Worm (Caenorhabditis elegans) whole organism, L3 larva: ENCODE measurements around the gene nhr-202.

ENCODE experiments used
- ZK546.5 ChIP-seq: sonication (generic microtip); optimal IDR thresholded peaks from 2 replicates; lab custom pipeline; 2017; ENCODE audit warnings: missing biosample characterization, missing genetic modification characterization
- aly-2 ChIP-seq: fragments of 150-350 bp; optimal IDR thresholded peaks from 2 replicates; lab custom pipeline; 2014; ENCODE audit warnings: missing biosample characterization, missing genetic modification characterization
- ama-1 ChIP-seq: fragments of 150-350 bp; optimal IDR thresholded peaks from 2 replicates; lab custom pipeline; 2018
- ceh-82 ChIP-seq: fragments of 150-350 bp; optimal IDR thresholded peaks from 2 replicates; lab custom pipeline; 2014; ENCODE audit warnings: missing biosample characterization, missing genetic modification characterization
- ceh-9 ChIP-seq: sonication (generic microtip); optimal IDR thresholded peaks from 2 replicates; lab custom pipeline; 2018; ENCODE audit warnings: missing biosample characterization, missing genetic modification characterization
- daf-12 ChIP-seq: fragments of 150-350 bp; optimal IDR thresholded peaks from 2 replicates; lab custom pipeline; 2014; ENCODE audit warnings: missing biosample characterization, missing genetic modification reagents, missing genetic modification characterization
- egl-5 ChIP-seq: fragments of 150-350 bp; optimal IDR thresholded peaks from 2 replicates; lab custom pipeline; 2017; ENCODE audit warnings: missing biosample characterization, missing genetic modification reagents, missing genetic modification characterization, inconsistent platforms
- elt-2 ChIP-seq: sonication (generic microtip); optimal IDR thresholded peaks from 2 replicates; lab custom pipeline; 2016; ENCODE audit warnings: missing genetic modification reagents, mild to moderate bottlenecking, missing genetic modification characterization, missing compliant biosample characterization
- elt-3 ChIP-seq, 3 experiments: fragments of 150-350 bp in 1 of 3; sonication (generic microtip) in 2 of 3; optimal IDR thresholded peaks; 2 replicates in 2 of 3; 4 replicates in 1 of 3; lab custom pipeline; 2014 to 2017; ENCODE audit warnings: missing biosample characterization in 3 of 3, missing genetic modification characterization in 3 of 3
- fkh-10 ChIP-seq: sonication (generic microtip); optimal IDR thresholded peaks from 2 replicates; lab custom pipeline; 2017; ENCODE audit warnings: missing biosample characterization, missing genetic modification reagents, missing genetic modification characterization
- fkh-2 ChIP-seq: fragments of 150-350 bp; optimal IDR thresholded peaks from 2 replicates; lab custom pipeline; 2014; ENCODE audit warnings: missing biosample characterization, missing genetic modification reagents, missing genetic modification characterization
- hmg-11 ChIP-seq: sonication (generic microtip); optimal IDR thresholded peaks from 2 replicates; lab custom pipeline; 2016; ENCODE audit warnings: missing genetic modification characterization, missing compliant biosample characterization
- jun-1 ChIP-seq: fragments of 150-350 bp; optimal IDR thresholded peaks from 2 replicates; lab custom pipeline; 2014; ENCODE audit warnings: missing biosample characterization, missing genetic modification reagents, missing genetic modification characterization
- lin-15B ChIP-seq: fragments of 150-350 bp; optimal IDR thresholded peaks from 2 replicates; lab custom pipeline; 2014; ENCODE audit warnings: missing biosample characterization, missing genetic modification characterization
- lin-39 ChIP-seq: fragments of 150-350 bp; optimal IDR thresholded peaks from 2 replicates; lab custom pipeline; 2018; ENCODE audit warnings: missing biosample characterization, missing genetic modification reagents, missing genetic modification characterization
- mml-1 ChIP-seq: fragments of 150-350 bp; sonication (generic microtip); optimal IDR thresholded peaks from 3 replicates; lab custom pipeline; 2014; ENCODE audit warnings: missing biosample characterization, missing genetic modification characterization
- nfya-1 ChIP-seq: sonication (generic microtip); optimal IDR thresholded peaks from 2 replicates; lab custom pipeline; 2017; ENCODE audit warnings: missing genetic modification characterization, mild to moderate bottlenecking, missing compliant biosample characterization, antibody characterized with exemption, moderate library complexity; ENCODE audit not compliant: insufficient read depth
- nhr-23 ChIP-seq: fragments of 150-350 bp; optimal IDR thresholded peaks from 2 replicates; lab custom pipeline; 2014; ENCODE audit warnings: missing biosample characterization, missing genetic modification reagents, missing genetic modification characterization
- nhr-237 ChIP-seq: fragments of 150-350 bp; optimal IDR thresholded peaks from 2 replicates; lab custom pipeline; 2014; ENCODE audit warnings: missing biosample characterization, missing genetic modification characterization
- nhr-25 ChIP-seq: sonication (generic microtip); optimal IDR thresholded peaks from 2 replicates; lab custom pipeline; 2017; ENCODE audit warnings: missing biosample characterization, missing genetic modification characterization
- nhr-28 ChIP-seq: fragments of 150-350 bp; optimal IDR thresholded peaks from 2 replicates; lab custom pipeline; 2014; ENCODE audit warnings: missing biosample characterization, missing genetic modification characterization
- pha-4 ChIP-seq: fragments of 150-350 bp; optimal IDR thresholded peaks from 2 replicates; lab custom pipeline; 2014; ENCODE audit warnings: missing biosample characterization, missing genetic modification reagents, missing genetic modification characterization
- pqm-1 ChIP-seq: fragments of 150-350 bp; optimal IDR thresholded peaks from 2 replicates; lab custom pipeline; 2017; ENCODE audit warnings: missing biosample characterization, missing genetic modification characterization, inconsistent platforms
- snpc-4 ChIP-seq: fragments of 150-350 bp; optimal IDR thresholded peaks from 2 replicates; lab custom pipeline; 2014; ENCODE audit warnings: missing biosample characterization, missing genetic modification characterization
- tbx-2 ChIP-seq: sonication (generic microtip); optimal IDR thresholded peaks from 2 replicates; lab custom pipeline; 2016; ENCODE audit warnings: mild to moderate bottlenecking, missing genetic modification characterization, missing compliant biosample characterization
- unc-39 ChIP-seq: sonication (generic microtip); optimal IDR thresholded peaks from 4 replicates; lab custom pipeline; 2017; ENCODE audit warnings: missing biosample characterization, missing genetic modification characterization
- unc-62 ChIP-seq: fragments of 150-350 bp; sonication (generic microtip); optimal IDR thresholded peaks from 4 replicates; lab custom pipeline; 2014; ENCODE audit warnings: missing biosample characterization, missing genetic modification reagents, missing genetic modification characterization
- zag-1 ChIP-seq: fragments of 150-350 bp; optimal IDR thresholded peaks from 2 replicates; lab custom pipeline; 2014; ENCODE audit warnings: missing biosample characterization, missing genetic modification characterization
- ztf-11 ChIP-seq: fragments of 150-350 bp; optimal IDR thresholded peaks from 2 replicates; lab custom pipeline; 2014; ENCODE audit warnings: missing biosample characterization, missing genetic modification characterization
- ztf-4 ChIP-seq: fragments of 150-350 bp; optimal IDR thresholded peaks from 2 replicates; lab custom pipeline; 2014; ENCODE audit warnings: missing biosample characterization, missing genetic modification characterization

Gene nhr-202

ce11 chrV:462263-462662, at the start of gene nhr-202:
TSS of gene nhr-202 (plus strand) at chrV:462588.
- TF ChIP-seq ztf-11 (tag; lab: Kevin White, UChicago) (no peak), pha-4 (peak; percentile 33), nhr-23 (tag; lab: Kevin White, UChicago) (peak; percentile 38), pqm-1 (tag; lab: Kevin White, UChicago) (peak; percentile 62), egl-5 (tag; lab: Kevin White, UChicago) (no peak), fkh-2 (tag; lab: Kevin White, UChicago) (no peak), lin-39 (tag; lab: Kevin White, UChicago) (no peak), unc-39 (tag; lab: Kevin White, UChicago) (no peak), elt-2 (tag; lab: Kevin White, UChicago) (peak; percentile 72), snpc-4 (tag; lab: Kevin White, UChicago) (no peak)

- no peak for TF ChIP-seq ceh-9 (tag; lab: Kevin White, UChicago)
- no peak for TF ChIP-seq snpc-4 (tag; lab: Kevin White, UChicago)
- no peak for TF ChIP-seq nhr-25 (tag; lab: Kevin White, UChicago)
- TF ChIP-seq ceh-82: no peak
These were observed 49.6 kb upstream of the nhr-202 start for ce11 chrV:412820-413219.

DNA sequence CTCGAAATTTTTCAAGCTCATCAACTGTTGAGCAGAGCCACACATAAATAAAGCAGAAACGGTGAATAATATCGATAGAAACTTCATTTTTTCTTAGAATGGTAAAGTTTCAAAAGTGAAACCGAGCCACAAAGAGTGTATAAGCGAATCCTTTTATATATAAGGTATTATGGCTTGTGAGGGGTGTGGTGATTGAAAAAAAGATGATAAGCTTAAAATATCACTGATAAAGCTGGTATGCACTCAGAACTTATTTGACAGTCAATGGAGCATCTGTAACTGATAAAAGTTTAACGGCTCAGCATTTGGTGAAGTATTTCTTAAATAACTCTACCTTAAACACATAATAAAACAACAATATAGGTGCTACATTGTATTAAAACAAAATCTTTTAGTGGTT, 47.8 kb upstream of the nhr-202 start, which contains the start of gene dod-19:
dod-19 (minus strand) TSS at position 130 of the 400 bp plus-strand sequence.
- no peak for TF ChIP-seq pha-4
- no peak for TF ChIP-seq egl-5 (tag; lab: Kevin White, UChicago)
- TF ChIP-seq fkh-2 (tag; lab: Kevin White, UChicago): no peak
- TF ChIP-seq fkh-10 (GFP tag; lab: Kevin White, UChicago): no peak
- no peak for TF ChIP-seq aly-2 (tag; lab: Kevin White, UChicago)
- TF ChIP-seq ama-1 (lab: Kevin White, UChicago): no peak
- TF ChIP-seq elt-3 (tag; optimal IDR thresholded peaks at IDR 0.05; lab: Kevin White, UChicago): no peak
- TF ChIP-seq lin-15B (tag; lab: Kevin White, UChicago): no peak
- TF ChIP-seq unc-62 (GFP tag; lab: Kevin White, UChicago): no peak
- TF ChIP-seq ZK546.5 (tag; lab: Kevin White, UChicago): no peak
- no peak for TF ChIP-seq nhr-28 (tag; lab: Kevin White, UChicago)
- no peak for TF ChIP-seq nfya-1
- no peak for TF ChIP-seq unc-39 (tag; lab: Kevin White, UChicago)
- no peak for TF ChIP-seq ceh-82

DNA sequence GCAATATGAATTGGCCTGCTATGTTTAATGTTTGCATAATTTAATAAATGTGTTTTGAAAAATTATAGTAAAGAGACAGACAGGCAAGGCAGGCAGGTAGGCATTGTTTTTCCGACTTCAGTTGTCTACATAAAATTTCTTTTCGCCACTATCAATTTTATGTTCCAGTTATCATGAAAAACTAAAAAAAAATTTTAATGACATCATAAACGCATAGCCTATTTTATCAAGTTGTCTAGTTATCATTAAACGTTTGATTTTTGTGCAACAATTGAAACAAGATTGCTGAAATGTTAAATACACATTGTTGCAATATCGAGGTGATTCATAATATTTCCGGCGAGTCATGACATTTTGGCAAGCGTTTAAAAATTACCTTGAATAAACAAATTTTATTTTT, 47.3 kb upstream of the nhr-202 start:
- TF ChIP-seq pqm-1 (tag; lab: Kevin White, UChicago) (peak; percentile 93), nhr-237 (tag; lab: Kevin White, UChicago) (no peak), elt-2 (tag; lab: Kevin White, UChicago) (peak; percentile 79)
- TF ChIP-seq, all 47 proteins: peak for 2

- TF ChIP-seq mml-1 (tag; lab: Kevin White, UChicago): no peak
- no peak for TF ChIP-seq daf-12 (tag; lab: Kevin White, UChicago)
- TF ChIP-seq zag-1 (tag; lab: Kevin White, UChicago): no peak
- TF ChIP-seq ceh-82: no peak
- no peak for TF ChIP-seq ztf-4 (tag; lab: Kevin White, UChicago)
- no peak for TF ChIP-seq nfya-1
- TF ChIP-seq pha-4: no peak
- peak; percentile 77 for TF ChIP-seq elt-2 (tag; lab: Kevin White, UChicago)
- peak; percentile 25 for TF ChIP-seq pqm-1 (tag; lab: Kevin White, UChicago)
- no peak for TF ChIP-seq nhr-23 (tag; lab: Kevin White, UChicago)
- TF ChIP-seq unc-39 (tag; lab: Kevin White, UChicago): no peak
These were observed 44.6 kb upstream of the nhr-202 start, which contains the start of gene irg-8 for ce11 chrV:417656-418353. TSS of gene irg-8 (minus strand) at chrV:417706.

- TF ChIP-seq jun-1 (tag; lab: Kevin White, UChicago) (no peak), fkh-10 (GFP tag; lab: Kevin White, UChicago) (no peak), hmg-11 (tag; lab: Kevin White, UChicago) (no peak), tbx-2 (tag; lab: Kevin White, UChicago) (no peak), pqm-1 (tag; lab: Kevin White, UChicago) (no peak)
These were observed 44.0 kb upstream of the nhr-202 start, which contains the start of gene Y39D8A.1 for ce11 chrV:418432-418831. TSS of gene Y39D8A.1 (plus strand) at chrV:418732.
